Fruit fly (Drosophila melanogaster) whole organism, embryonic: ENCODE measurements around the gene spo.

Experiments used
- Atf-2 ChIP-seq: fragments of 200-800 bp; sonication (Bioruptor generic); optimal IDR thresholded peaks from 2 replicates; lab custom pipeline; 2016; ENCODE audit warnings: missing biosample characterization, missing genetic modification characterization
- CG11456 ChIP-seq: fragments of 200-800 bp; sonication (Bioruptor generic); IDR thresholded peaks from 3 replicates; pipeline ENCODE4 v1.3.6; 2022; ENCODE audit warnings: missing biosample characterization, missing genetic modification characterization
- CG11504 ChIP-seq: fragments of 200-800 bp; sonication (Bioruptor generic); optimal IDR thresholded peaks from 3 replicates; lab custom pipeline; 2019; ENCODE audit warnings: missing biosample characterization, mild to moderate bottlenecking, missing genetic modification characterization, moderate library complexity
- CG15601 ChIP-seq: fragments of 200-800 bp; sonication (Bioruptor generic); optimal IDR thresholded peaks from 3 replicates; lab custom pipeline; 2019; ENCODE audit warnings: missing biosample characterization, mild to moderate bottlenecking, missing genetic modification characterization, moderate library complexity
- CG17802 ChIP-seq: fragments of 200-800 bp; sonication (Bioruptor generic); optimal IDR thresholded peaks from 2 replicates; lab custom pipeline; 2018; ENCODE audit warnings: missing biosample characterization, mild to moderate bottlenecking, missing genetic modification characterization, moderate library complexity
- CG18764 ChIP-seq: fragments of 200-800 bp; sonication (Bioruptor generic); optimal IDR thresholded peaks from 3 replicates; lab custom pipeline; 2016; ENCODE audit warnings: missing biosample characterization, missing genetic modification characterization
- CG32767 ChIP-seq: fragments of 200-800 bp; sonication (Bioruptor generic); IDR thresholded peaks from 2 replicates; pipeline ENCODE4 v1.3.6; 2022; ENCODE audit warnings: missing biosample characterization, missing genetic modification characterization
- CG33557 ChIP-seq: fragments of 200-800 bp; sonication (Bioruptor generic); optimal IDR thresholded peaks from 2 replicates; lab custom pipeline; 2019; ENCODE audit warnings: missing biosample characterization, mild to moderate bottlenecking, missing genetic modification characterization, moderate library complexity
- CG42726 ChIP-seq: fragments of 200-800 bp; sonication (Bioruptor generic); IDR thresholded peaks from 2 replicates; pipeline ENCODE4 v1.3.6; 2022; ENCODE audit warnings: missing biosample characterization, missing genetic modification characterization; ENCODE audit not compliant: partially characterized antibody
- CG4707 ChIP-seq: fragments of 200-800 bp; sonication (Bioruptor generic); optimal IDR thresholded peaks from 2 replicates; lab custom pipeline; 2018; ENCODE audit warnings: missing biosample characterization, mild to moderate bottlenecking, missing genetic modification characterization, moderate library complexity
- CG5180 ChIP-seq: fragments of 200-800 bp; sonication (Bioruptor generic); optimal IDR thresholded peaks from 3 replicates; lab custom pipeline; 2017; ENCODE audit warnings: missing biosample characterization, missing genetic modification characterization, mild to moderate bottlenecking, moderate library complexity, missing genetic modification reagents
- CG6813 ChIP-seq: fragments of 200-800 bp; sonication (Bioruptor generic); optimal IDR thresholded peaks from 2 replicates; lab custom pipeline; 2017; ENCODE audit warnings: missing biosample characterization, missing genetic modification characterization, mild to moderate bottlenecking, moderate library complexity, missing genetic modification reagents
- CG7745 ChIP-seq: fragments of 200-800 bp; sonication (Bioruptor generic); optimal IDR thresholded peaks from 2 replicates; lab custom pipeline; 2018; ENCODE audit warnings: missing biosample characterization, mild to moderate bottlenecking, missing genetic modification characterization, moderate library complexity
- CG7963 ChIP-seq: fragments of 200-800 bp; sonication (Bioruptor generic); IDR thresholded peaks from 3 replicates; pipeline ENCODE4 v1.3.6; 2022; ENCODE audit warnings: missing biosample characterization, missing genetic modification characterization; ENCODE audit not compliant: partially characterized antibody
- CG7987 ChIP-seq: fragments of 200-800 bp; sonication (Bioruptor generic); optimal IDR thresholded peaks from 2 replicates; lab custom pipeline; 2018; ENCODE audit warnings: missing biosample characterization, mild to moderate bottlenecking, missing genetic modification characterization, moderate library complexity
- CG8290 ChIP-seq, 3 experiments: fragments of 200-800 bp; sonication (Bioruptor generic); optimal IDR thresholded peaks; 2 replicates each; lab custom pipeline; 2016 to 2019; ENCODE audit warnings: missing biosample characterization in 3 of 3, missing genetic modification characterization in 3 of 3, mild to moderate bottlenecking in 2 of 3, moderate library complexity in 1 of 3
- CG8359 ChIP-seq: fragments of 200-800 bp; sonication (Bioruptor generic); optimal IDR thresholded peaks from 2 replicates; lab custom pipeline; 2017; ENCODE audit warnings: missing biosample characterization, mild to moderate bottlenecking, missing genetic modification characterization, borderline replicate concordance
- CG8388 ChIP-seq: fragments of 200-800 bp; sonication (Bioruptor generic); optimal IDR thresholded peaks from 2 replicates; lab custom pipeline; 2019; ENCODE audit warnings: missing biosample characterization, mild to moderate bottlenecking, missing genetic modification characterization, moderate library complexity
- CG8478 ChIP-seq: fragments of >200 bp; optimal IDR thresholded peaks from 2 replicates; lab custom pipeline; 2018
- CG9817 ChIP-seq: fragments of 200-800 bp; sonication (Bioruptor generic); optimal IDR thresholded peaks from 2 replicates; lab custom pipeline; 2018; ENCODE audit warnings: missing biosample characterization, mild to moderate bottlenecking, missing genetic modification characterization, moderate library complexity
- Dek ChIP-seq: fragments of 200-800 bp; sonication (Bioruptor generic); optimal IDR thresholded peaks from 3 replicates; lab custom pipeline; 2019; ENCODE audit warnings: missing biosample characterization, mild to moderate bottlenecking, missing genetic modification characterization, moderate library complexity
- E2f1 ChIP-seq: fragments of 200-800 bp; sonication (Bioruptor generic); IDR thresholded peaks from 2 replicates; pipeline ENCODE4 v1.3.6; 2022; ENCODE audit warnings: missing biosample characterization, missing genetic modification characterization
- Fer1 ChIP-seq: fragments of 200-800 bp; sonication (Bioruptor generic); optimal IDR thresholded peaks from 2 replicates; lab custom pipeline; 2017; ENCODE audit warnings: missing biosample characterization, mild to moderate bottlenecking, missing genetic modification characterization
- Lpt ChIP-seq: fragments of >200 bp; optimal IDR thresholded peaks from 2 replicates; lab custom pipeline; 2018; ENCODE audit warnings: missing biosample characterization, missing genetic modification characterization
- Myb ChIP-seq: fragments of 200-800 bp; sonication (Bioruptor generic); optimal IDR thresholded peaks from 2 replicates; lab custom pipeline; 2016; ENCODE audit warnings: missing biosample characterization, missing genetic modification characterization
- Oli ChIP-seq: fragments of 200-800 bp; sonication (Bioruptor generic); optimal IDR thresholded peaks from 2 replicates; lab custom pipeline; 2018; ENCODE audit warnings: missing biosample characterization, mild to moderate bottlenecking, missing genetic modification characterization, moderate library complexity
- Ravus ChIP-seq: fragments of 200-800 bp; sonication (Bioruptor generic); IDR thresholded peaks from 2 replicates; pipeline ENCODE4 v1.3.6; 2022; ENCODE audit warnings: missing biosample characterization, missing genetic modification characterization
- Rfx ChIP-seq: fragments of 200-800 bp; sonication (Bioruptor generic); IDR thresholded peaks from 2 replicates; pipeline ENCODE4 v1.3.6; 2022; ENCODE audit warnings: missing biosample characterization, missing genetic modification characterization
- Stat92E ChIP-seq, 3 experiments: fragments of >200 bp in 2 of 3; fragments of 200-800 bp in 1 of 3; sonication (Bioruptor generic) in 1 of 3; optimal IDR thresholded peaks; 2 replicates each; lab custom pipeline; 2017 to 2019; ENCODE audit warnings: missing biosample characterization in 3 of 3, missing genetic modification characterization in 3 of 3, mild to moderate bottlenecking in 1 of 3, moderate library complexity in 1 of 3
- Taf1 ChIP-seq: fragments of 200-800 bp; sonication (Bioruptor generic); IDR thresholded peaks from 2 replicates; pipeline ENCODE4 v1.3.6; 2022; ENCODE audit warnings: missing biosample characterization, missing genetic modification characterization
- abd-A ChIP-seq: fragments of 200-800 bp; sonication (Bioruptor generic); optimal IDR thresholded peaks from 3 replicates; lab custom pipeline; 2019; ENCODE audit warnings: missing biosample characterization, mild to moderate bottlenecking, missing genetic modification characterization, moderate library complexity
- amos ChIP-seq: fragments of 200-800 bp; sonication (Bioruptor generic); IDR thresholded peaks from 2 replicates; pipeline ENCODE4 v1.3.6; 2022; ENCODE audit warnings: missing biosample characterization, missing genetic modification characterization; ENCODE audit not compliant: partially characterized antibody
- ase ChIP-seq: fragments of 200-800 bp; sonication (Bioruptor generic); IDR thresholded peaks from 3 replicates; pipeline ENCODE4 v1.3.6; 2022; ENCODE audit warnings: missing biosample characterization, missing genetic modification characterization
- br ChIP-seq: fragments of >200 bp; optimal IDR thresholded peaks from 2 replicates; lab custom pipeline; 2017
- ci ChIP-seq: fragments of 200-800 bp; sonication (Bioruptor generic); IDR thresholded peaks from 3 replicates; pipeline ENCODE4 v1.3.6; 2022; ENCODE audit warnings: missing biosample characterization, missing genetic modification characterization
- dysf ChIP-seq: fragments of 200-800 bp; sonication (Bioruptor generic); IDR thresholded peaks from 3 replicates; pipeline ENCODE4 v1.3.6; 2022; ENCODE audit warnings: missing biosample characterization, missing genetic modification characterization
- ewg ChIP-seq: fragments of 200-800 bp; sonication (Bioruptor generic); optimal IDR thresholded peaks from 3 replicates; lab custom pipeline; 2017; ENCODE audit warnings: mild to moderate bottlenecking, missing biosample characterization, missing genetic modification reagents, missing genetic modification characterization
- ftz-f1 ChIP-seq: fragments of 200-800 bp; sonication (Bioruptor generic); optimal IDR thresholded peaks from 2 replicates; lab custom pipeline; 2016; ENCODE audit warnings: missing biosample characterization, missing genetic modification characterization
- gro ChIP-seq: fragments of 200-800 bp; sonication (Bioruptor generic); optimal IDR thresholded peaks from 2 replicates; lab custom pipeline; 2016; ENCODE audit warnings: missing biosample characterization, missing genetic modification characterization
- hbn ChIP-seq: fragments of 200-800 bp; sonication (Bioruptor generic); IDR thresholded peaks from 2 replicates; pipeline ENCODE4 v1.3.6; 2022; ENCODE audit warnings: missing biosample characterization, missing genetic modification characterization; ENCODE audit not compliant: partially characterized antibody
- jing ChIP-seq: fragments of 200-800 bp; sonication (Bioruptor generic); optimal IDR thresholded peaks from 2 replicates; lab custom pipeline; 2018; ENCODE audit warnings: missing biosample characterization, mild to moderate bottlenecking, missing genetic modification characterization
- jumu ChIP-seq: fragments of 200-800 bp; sonication (Bioruptor generic); optimal IDR thresholded peaks from 3 replicates; lab custom pipeline; 2016; ENCODE audit warnings: missing biosample characterization, missing genetic modification characterization
- knrl ChIP-seq: fragments of 200-800 bp; sonication (Bioruptor generic); IDR thresholded peaks from 3 replicates; pipeline ENCODE4 v1.3.6; 2022; ENCODE audit warnings: missing biosample characterization, missing genetic modification characterization; ENCODE audit not compliant: partially characterized antibody
- rib ChIP-seq: fragments of 200-800 bp; sonication (Bioruptor generic); IDR thresholded peaks from 2 replicates; pipeline ENCODE4 v1.3.6; 2022; ENCODE audit warnings: missing biosample characterization, missing genetic modification characterization
- ro ChIP-seq: fragments of 200-800 bp; sonication (Bioruptor generic); IDR thresholded peaks from 2 replicates; pipeline ENCODE4 v1.3.6; 2022; ENCODE audit warnings: missing biosample characterization, missing genetic modification characterization
- row ChIP-seq: fragments of 200-800 bp; sonication (Bioruptor generic); IDR thresholded peaks from 3 replicates; pipeline ENCODE4 v1.3.6; 2022; ENCODE audit warnings: missing biosample characterization, missing genetic modification characterization
- tin ChIP-seq: fragments of 200-800 bp; sonication (Bioruptor generic); optimal IDR thresholded peaks from 3 replicates; lab custom pipeline; 2016; ENCODE audit warnings: missing biosample characterization, missing genetic modification characterization
- toy ChIP-seq: fragments of 200-800 bp; sonication (Bioruptor generic); IDR thresholded peaks from 2 replicates; pipeline ENCODE4 v1.3.6; 2022; ENCODE audit warnings: missing biosample characterization, missing genetic modification characterization
- unc-4 ChIP-seq: fragments of 200-800 bp; sonication (Bioruptor generic); IDR thresholded peaks from 2 replicates; pipeline ENCODE4 v1.3.6; 2022; ENCODE audit warnings: missing biosample characterization, missing genetic modification characterization; ENCODE audit not compliant: partially characterized antibody
- vnd ChIP-seq: fragments of 200-800 bp; sonication (Bioruptor generic); IDR thresholded peaks from 3 replicates; pipeline ENCODE4 v1.3.6; 2022; ENCODE audit warnings: missing biosample characterization, missing genetic modification characterization; ENCODE audit not compliant: partially characterized antibody

Gene spo

DNA sequence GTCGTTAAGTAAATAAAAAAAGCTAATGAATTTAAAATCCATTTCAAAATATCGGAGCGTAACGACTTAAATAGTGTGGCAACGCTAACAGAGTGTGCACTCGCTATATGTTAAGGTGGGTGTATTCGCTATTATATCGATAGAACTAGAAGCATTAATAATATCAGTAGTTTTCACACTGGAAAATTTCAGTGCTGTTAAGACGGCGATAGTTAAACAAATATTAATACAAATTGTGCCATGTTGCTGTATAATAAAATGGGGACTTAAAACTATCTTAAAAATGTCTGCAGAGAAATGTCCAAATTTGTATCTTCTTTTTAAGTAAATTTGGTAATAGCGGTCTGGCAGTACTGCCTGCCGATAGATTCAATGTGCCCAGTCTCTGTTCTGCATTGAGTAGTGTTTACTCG lies 9.1 kb downstream of the spo start (continued):
- no peak for TF ChIP-seq CG11504 (tag; lab: Kevin White, UChicago)
- TF ChIP-seq CG42726 (GFP tag; lab: Robert Waterston, UW) = peak; percentile 66
- TF ChIP-seq ro (GFP tag; lab: Robert Waterston, UW) = peak; percentile 67
- peak; percentile 99 for TF ChIP-seq Myb
- peak; percentile 86 for TF ChIP-seq E2f1 (GFP tag; lab: Robert Waterston, UW)
- peak; percentile 92 for TF ChIP-seq knrl
- TF ChIP-seq br (lab: Kevin White, UChicago) = no peak
- no peak for TF ChIP-seq CG33557 (GFP tag; lab: Kevin White, UChicago)
- TF ChIP-seq row (GFP tag; lab: Robert Waterston, UW) = peak; percentile 95
- TF ChIP-seq CG8290 (GFP tag; optimal IDR thresholded peaks at IDR 0.05; lab: Kevin White, UChicago) = peak; percentile 77
- TF ChIP-seq CG8290 (tag; optimal IDR thresholded peaks at IDR 0.05; lab: Kevin White, UChicago) = no peak
- no peak for TF ChIP-seq CG8359 (GFP tag; lab: Kevin White, UChicago)
- no peak for TF ChIP-seq ewg
- TF ChIP-seq hbn = peak; percentile 67
- TF ChIP-seq CG9817 (tag; lab: Kevin White, UChicago) = peak; percentile 94
- TF ChIP-seq CG6813 (GFP tag; lab: Kevin White, UChicago) = no peak
- TF ChIP-seq Taf1 (GFP tag; lab: Robert Waterston, UW) = peak; percentile 82
- no peak for TF ChIP-seq Fer1 (GFP tag; lab: Kevin White, UChicago)
- peak; percentile 90 for TF ChIP-seq dysf (GFP tag; lab: Robert Waterston, UW)
- TF ChIP-seq Atf-2 (GFP tag; lab: Kevin White, UChicago) = peak; percentile 78
- no peak for TF ChIP-seq ftz-f1 (GFP tag; lab: Kevin White, UChicago)
- TF ChIP-seq CG7987 = peak; percentile 65
- peak; percentile 94 for TF ChIP-seq CG17802
- no peak for TF ChIP-seq CG8478 (lab: Kevin White, UChicago)
- peak; percentile 63 for TF ChIP-seq jing (GFP tag; lab: Kevin White, UChicago)
- TF ChIP-seq CG32767 (GFP tag; lab: Robert Waterston, UW) = 0 out of 2 replicates have a peak, but pooled peaks have one; percentile 32
- peak; percentile 88 for TF ChIP-seq tin (GFP tag; lab: Kevin White, UChicago)
- TF ChIP-seq CG18764 (GFP tag; lab: Kevin White, UChicago) = peak; percentile 78
- peak; percentile 24; the same call in 1 of the 3 replicates for TF ChIP-seq CG7963 (GFP tag; lab: Robert Waterston, UW)
- no peak for TF ChIP-seq abd-A (tag; lab: Kevin White, UChicago)
- TF ChIP-seq Dek (tag; lab: Kevin White, UChicago) = peak; percentile 85
- no peak for TF ChIP-seq CG7745 (tag; lab: Kevin White, UChicago)
- TF ChIP-seq CG4707 (GFP tag; lab: Kevin White, UChicago) = no peak
- TF ChIP-seq jumu (GFP tag; lab: Kevin White, UChicago) = peak; percentile 88
- TF ChIP-seq Rfx (GFP tag; lab: Robert Waterston, UW) = peak; percentile 96
- TF ChIP-seq vnd (GFP tag; lab: Robert Waterston, UW) = peak; percentile 77
- peak; percentile 86 for TF ChIP-seq amos (GFP tag; lab: Robert Waterston, UW)
- peak; percentile 94 for TF ChIP-seq CG11456 (GFP tag; lab: Robert Waterston, UW)
- peak; percentile 67 for TF ChIP-seq Ravus (GFP tag; lab: Robert Waterston, UW)
- peak; percentile 81 for TF ChIP-seq ase (GFP tag; lab: Robert Waterston, UW)
- TF ChIP-seq CG5180 (GFP tag; lab: Kevin White, UChicago) = no peak
- TF ChIP-seq Stat92E (GFP tag; optimal IDR thresholded peaks at IDR 0.05; lab: Kevin White, UChicago) = peak in 1 of 3 experiments; percentile 20
- peak; percentile 87 for TF ChIP-seq ci (GFP tag; lab: Robert Waterston, UW)
- TF ChIP-seq gro = peak; percentile 87
- no peak for TF ChIP-seq CG15601 (tag; lab: Kevin White, UChicago)
- no peak for TF ChIP-seq Lpt (GFP tag; lab: Kevin White, UChicago)
- TF ChIP-seq Oli (tag; lab: Kevin White, UChicago) = peak; percentile 67
- peak; percentile 61 for TF ChIP-seq toy (GFP tag; lab: Robert Waterston, UW)
- peak; percentile 86 for TF ChIP-seq unc-4 (GFP tag; lab: Robert Waterston, UW)
- TF ChIP-seq CG8388 (GFP tag; lab: Kevin White, UChicago) = no peak
- peak; percentile 58 for TF ChIP-seq rib
